Fruit fly (Drosophila melanogaster): Measurements from ENCODE around the gene CG14711.

The CG14711 gene

dm6 chr3R:11665508-11665907 is 42.4 kb downstream of the CG14711 start (continued):
- TF ChIP-seq org-1 (GFP tag; optimal IDR thresholded peaks at IDR 0.05) (no peak), Six4 (GFP tag; optimal IDR thresholded peaks at IDR 0.05) (no peak), CG10959 (GFP tag; IDR thresholded peaks at IDR 0.05) (no peak), ase (GFP tag; IDR thresholded peaks at IDR 0.05) (0 out of 3 replicates have a peak, but pooled peaks have one; percentile 8), B-H2 (GFP tag; optimal IDR thresholded peaks at IDR 0.05) (no peak), Lhr (GFP tag; optimal IDR thresholded peaks at IDR 0.05) (peak; percentile 26), eyg (GFP tag; optimal IDR thresholded peaks at IDR 0.05) (no peak), CG15696 (tag; optimal IDR thresholded peaks at IDR 0.05) (no peak), lab (GFP tag; optimal IDR thresholded peaks at IDR 0.05) (no peak), emc (GFP tag; optimal IDR thresholded peaks at IDR 0.05) (no peak), CG2116 (GFP tag; optimal IDR thresholded peaks at IDR 0.05) (peak; percentile 4), ci (GFP tag; IDR thresholded peaks at IDR 0.05) (0 out of 3 replicates have a peak, but pooled peaks have one; percentile 21), CG12219 (GFP tag; optimal IDR thresholded peaks at IDR 0.05) (no peak), CG3847 (GFP tag; IDR thresholded peaks at IDR 0.05) (no peak), Myb (GFP tag; optimal IDR thresholded peaks at IDR 0.05) (no peak), Abd-B (GFP tag; optimal IDR thresholded peaks at IDR 0.05) (no peak), CTCF (GFP tag; optimal IDR thresholded peaks at IDR 0.05) (peak; percentile 97), fru (optimal IDR thresholded peaks at IDR 0.05) (no peak), Fer3 (tag; optimal IDR thresholded peaks at IDR 0.05) (no peak), CG2889 (GFP tag; IDR thresholded peaks at IDR 0.05) (no peak), lola (GFP tag; optimal IDR thresholded peaks at IDR 0.05) (no peak), Rfx (GFP tag; IDR thresholded peaks at IDR 0.05) (0 out of 2 replicates have a peak, but pooled peaks have one; percentile 5), Hand (GFP tag; optimal IDR thresholded peaks at IDR 0.05) (no peak), stwl (tag; optimal IDR thresholded peaks at IDR 0.05) (peak; percentile 35), CG2199 (GFP tag; IDR thresholded peaks at IDR 0.05) (0 out of 3 replicates have a peak, but pooled peaks have one; percentile 35), CG7745 (tag; optimal IDR thresholded peaks at IDR 0.05) (no peak), CG13287 (GFP tag; IDR thresholded peaks at IDR 0.05; ENCODE audit: partially characterized antibody) (peak; percentile 16; the same call in 1 of the 2 replicates), chinmo (GFP tag; IDR thresholded peaks at IDR 0.05; ENCODE audit: partially characterized antibody) (peak; percentile 76; the same call in 1 of the 4 replicates)

dm6 chr3R:11665925-11666687 is 43.0 kb downstream of the CG14711 start:
- TF ChIP-seq HLHmδ (GFP tag; optimal IDR thresholded peaks at IDR 0.05) (no peak), zen2 (GFP tag; IDR thresholded peaks at IDR 0.05; ENCODE audit: partially characterized antibody) (no peak), HHEX (GFP tag; optimal IDR thresholded peaks at IDR 0.05) (no peak), cg (GFP tag; optimal IDR thresholded peaks at IDR 0.05) (no peak), wdn (GFP tag; IDR thresholded peaks at IDR 0.05) (no peak), CG10654 (GFP tag; optimal IDR thresholded peaks at IDR 0.05) (no peak), lola (GFP tag; optimal IDR thresholded peaks at IDR 0.05) (no peak), Aef1 (GFP tag; IDR thresholded peaks at IDR 0.05) (no peak), CG12769 (tag; optimal IDR thresholded peaks at IDR 0.05) (no peak), h (optimal IDR thresholded peaks at IDR 0.05) (no peak), Eip74EF (GFP tag; optimal IDR thresholded peaks at IDR 0.05) (no peak), klu (GFP tag; IDR thresholded peaks at IDR 0.05) (no peak), CG14050 (GFP tag; IDR thresholded peaks at IDR 0.05) (no peak), mirr (GFP tag; optimal IDR thresholded peaks at IDR 0.05) (peak; percentile 82), CG15514 (GFP tag; optimal IDR thresholded peaks at IDR 0.05) (peak; percentile 38), CG11695 (GFP tag; IDR thresholded peaks at IDR 0.05) (no peak), D19A (tag; optimal IDR thresholded peaks at IDR 0.05) (no peak), ssp (GFP tag; IDR thresholded peaks at IDR 0.05) (no peak), Dad (GFP tag; optimal IDR thresholded peaks at IDR 0.05) (no peak), CG42726 (GFP tag; IDR thresholded peaks at IDR 0.05; ENCODE audit: partially characterized antibody) (no peak), bsh (GFP tag; optimal IDR thresholded peaks at IDR 0.05) (no peak), CG34376 (GFP tag; optimal IDR thresholded peaks at IDR 0.05) (peak; percentile 91), CG31441 (GFP tag; IDR thresholded peaks at IDR 0.05) (no peak)

Data from whole organism, embryonic.